Fruit fly (Drosophila melanogaster): ENCODE results near the gene CG14965.

dm6 chr3L:3239033-3239752, 46.9 kb upstream of the CG14965 start, which contains the start of gene CG17746:
- TF ChIP-seq OdsH (GFP tag; optimal IDR thresholded peaks at IDR 0.05) (no peak), dmrt93B (GFP tag; optimal IDR thresholded peaks at IDR 0.05) (no peak), ey (GFP tag; optimal IDR thresholded peaks at IDR 0.05) (peak; percentile 4), Rel (GFP tag; optimal IDR thresholded peaks at IDR 0.05) (no peak), Rel (tag; optimal IDR thresholded peaks at IDR 0.05) (no peak)
